Worm (Caenorhabditis elegans) whole organism, late embryonic: ENCODE results near the gene C35D10.7.

ENCODE experiments used
- C08G9.2 ChIP-seq: sonication (generic microtip); optimal IDR thresholded peaks from 2 replicates; lab custom pipeline; 2016; ENCODE audit warnings: mild to moderate bottlenecking, missing genetic modification characterization, moderate library complexity, missing compliant biosample characterization
- F13H6.1 ChIP-seq: sonication (generic microtip); optimal IDR thresholded peaks from 2 replicates; lab custom pipeline; 2016; ENCODE audit warnings: missing genetic modification characterization, missing compliant biosample characterization
- K09A11.1 ChIP-seq: sonication (generic microtip); optimal IDR thresholded peaks from 2 replicates; lab custom pipeline; 2017; ENCODE audit warnings: antibody characterized with exemption, mild to moderate bottlenecking, missing genetic modification characterization, missing compliant biosample characterization; ENCODE audit not compliant: insufficient read depth
- Y22D7AL.16 ChIP-seq: sonication (generic microtip); optimal IDR thresholded peaks from 2 replicates; lab custom pipeline; 2016; ENCODE audit warnings: missing genetic modification characterization, missing compliant biosample characterization
- ahr-1 ChIP-seq: sonication (generic microtip); optimal IDR thresholded peaks from 2 replicates; lab custom pipeline; 2016; ENCODE audit warnings: missing genetic modification characterization, missing compliant biosample characterization
- ama-1 ChIP-seq: fragments of 150-350 bp; optimal IDR thresholded peaks from 2 replicates; lab custom pipeline; 2014
- ceh-18 ChIP-seq: sonication (generic microtip); optimal IDR thresholded peaks from 2 replicates; lab custom pipeline; 2016; ENCODE audit warnings: missing genetic modification characterization, missing compliant biosample characterization
- ceh-19 ChIP-seq: fragments of 200-800 bp; sonication (Bioruptor generic); optimal IDR thresholded peaks from 2 replicates; lab custom pipeline; 2018; ENCODE audit warnings: mild to moderate bottlenecking, missing genetic modification characterization, missing compliant biosample characterization
- ceh-22 ChIP-seq: sonication (generic microtip); optimal IDR thresholded peaks from 2 replicates; lab custom pipeline; 2017; ENCODE audit warnings: missing biosample characterization, missing genetic modification characterization
- ceh-24 ChIP-seq: sonication (generic microtip); optimal IDR thresholded peaks from 2 replicates; lab custom pipeline; 2016; ENCODE audit warnings: mild to moderate bottlenecking, missing genetic modification characterization, missing compliant biosample characterization
- ceh-30 ChIP-seq: fragments of 150-350 bp; optimal IDR thresholded peaks from 2 replicates; lab custom pipeline; 2014; ENCODE audit warnings: missing biosample characterization, missing genetic modification characterization
- ceh-31 ChIP-seq: sonication (generic microtip); optimal IDR thresholded peaks from 2 replicates; lab custom pipeline; 2016; ENCODE audit warnings: missing genetic modification characterization, missing compliant biosample characterization
- ceh-34 ChIP-seq: sonication (generic microtip); optimal IDR thresholded peaks from 2 replicates; lab custom pipeline; 2016; ENCODE audit warnings: mild to moderate bottlenecking, missing genetic modification characterization, missing compliant biosample characterization
- ceh-45 ChIP-seq: fragments of 200-800 bp; sonication (Bioruptor generic); IDR thresholded peaks from 2 replicates; pipeline ENCODE4 v1.3.6; 2022; ENCODE audit warnings: missing genetic modification reagents, missing genetic modification characterization, missing compliant biosample characterization
- ceh-6 ChIP-seq: fragments of 200-800 bp; sonication (Bioruptor generic); optimal IDR thresholded peaks from 2 replicates; lab custom pipeline; 2018; ENCODE audit warnings: mild to moderate bottlenecking, missing genetic modification characterization, missing compliant biosample characterization
- ceh-9 ChIP-seq: sonication (generic microtip); optimal IDR thresholded peaks from 2 replicates; lab custom pipeline; 2016; ENCODE audit warnings: mild to moderate bottlenecking, missing genetic modification characterization, inconsistent platforms, missing compliant biosample characterization
- che-1 ChIP-seq: sonication (generic microtip); optimal IDR thresholded peaks from 2 replicates; lab custom pipeline; 2016; ENCODE audit warnings: mild to moderate bottlenecking, missing genetic modification characterization, missing compliant biosample characterization
- dmd-4 ChIP-seq: sonication (generic microtip); optimal IDR thresholded peaks from 2 replicates; lab custom pipeline; 2016; ENCODE audit warnings: borderline replicate concordance, missing genetic modification characterization, missing compliant biosample characterization
- elt-2 ChIP-seq: sonication (generic microtip); optimal IDR thresholded peaks from 2 replicates; lab custom pipeline; 2016; ENCODE audit warnings: missing genetic modification reagents, missing genetic modification characterization, missing compliant biosample characterization
- fax-1 ChIP-seq: sonication (generic microtip); optimal IDR thresholded peaks from 2 replicates; lab custom pipeline; 2016; ENCODE audit warnings: missing genotype, missing genetic modification characterization, missing compliant biosample characterization
- fkh-10 ChIP-seq: fragments of 150-350 bp; optimal IDR thresholded peaks from 2 replicates; lab custom pipeline; 2014; ENCODE audit warnings: missing biosample characterization, missing genetic modification reagents, missing genetic modification characterization
- fkh-6 ChIP-seq: sonication (generic microtip); optimal IDR thresholded peaks from 2 replicates; lab custom pipeline; 2016; ENCODE audit warnings: missing genetic modification characterization, missing compliant biosample characterization
- gmeb-2 ChIP-seq: sonication (generic microtip); optimal IDR thresholded peaks from 2 replicates; lab custom pipeline; 2016; ENCODE audit warnings: missing genetic modification characterization, inconsistent platforms, missing compliant biosample characterization
- hlh-8 ChIP-seq: sonication (generic microtip); optimal IDR thresholded peaks from 2 replicates; lab custom pipeline; 2016; ENCODE audit warnings: missing genotype, missing genetic modification characterization, missing compliant biosample characterization
- lin-11 ChIP-seq: fragments of 200-800 bp; sonication (Bioruptor generic); optimal IDR thresholded peaks from 2 replicates; lab custom pipeline; 2018; ENCODE audit warnings: mild to moderate bottlenecking, missing genetic modification characterization, missing compliant biosample characterization
- madf-2 ChIP-seq: sonication (generic microtip); optimal IDR thresholded peaks from 2 replicates; lab custom pipeline; 2017; ENCODE audit warnings: missing genetic modification characterization, missing compliant biosample characterization
- mec-3 ChIP-seq: sonication (generic microtip); optimal IDR thresholded peaks from 2 replicates; lab custom pipeline; 2016; ENCODE audit warnings: borderline replicate concordance, missing genetic modification characterization, missing compliant biosample characterization
- nfya-1 ChIP-seq: sonication (generic microtip); optimal IDR thresholded peaks from 2 replicates; lab custom pipeline; 2017; ENCODE audit warnings: missing genetic modification characterization, mild to moderate bottlenecking, missing compliant biosample characterization, antibody characterized with exemption, moderate library complexity
- nhr-11 ChIP-seq: fragments of 150-350 bp; optimal IDR thresholded peaks from 2 replicates; lab custom pipeline; 2014; ENCODE audit warnings: missing biosample characterization, missing genetic modification characterization
- pag-3 ChIP-seq: sonication (generic microtip); optimal IDR thresholded peaks from 2 replicates; lab custom pipeline; 2016; ENCODE audit warnings: missing compliant biosample characterization, missing genetic modification characterization, borderline replicate concordance
- pat-9 ChIP-seq: fragments of 200-800 bp; sonication (Bioruptor generic); optimal IDR thresholded peaks from 2 replicates; lab custom pipeline; 2018; ENCODE audit warnings: mild to moderate bottlenecking, missing genetic modification characterization, moderate library complexity, missing compliant biosample characterization
- pha-2 ChIP-seq: sonication (generic microtip); optimal IDR thresholded peaks from 2 replicates; lab custom pipeline; 2017; ENCODE audit warnings: mild to moderate bottlenecking, missing genetic modification characterization, missing compliant biosample characterization
- pha-4 ChIP-seq: fragments of 150-350 bp; optimal IDR thresholded peaks from 2 replicates; lab custom pipeline; 2018; ENCODE audit warnings: missing biosample characterization, missing genetic modification reagents, missing genetic modification characterization
- pqm-1 ChIP-seq: sonication (generic microtip); optimal IDR thresholded peaks from 2 replicates; lab custom pipeline; 2016; ENCODE audit warnings: missing genetic modification characterization, missing compliant biosample characterization
- pros-1 ChIP-seq: fragments of 150-350 bp; optimal IDR thresholded peaks from 2 replicates; lab custom pipeline; 2014; ENCODE audit warnings: missing biosample characterization, missing genetic modification reagents, missing genetic modification characterization
- ref-2 ChIP-seq: sonication (generic microtip); optimal IDR thresholded peaks from 2 replicates; lab custom pipeline; 2016; ENCODE audit warnings: missing genetic modification characterization, missing compliant biosample characterization
- sdc-2 ChIP-seq: sonication (generic microtip); optimal IDR thresholded peaks from 2 replicates; lab custom pipeline; 2016; ENCODE audit warnings: missing genotype, missing genetic modification characterization, missing compliant biosample characterization
- sox-2 ChIP-seq: fragments of 200-800 bp; sonication (Bioruptor generic); IDR thresholded peaks from 2 replicates; pipeline ENCODE4 v1.3.6; 2022; ENCODE audit warnings: missing genetic modification reagents, missing genetic modification characterization, missing compliant biosample characterization
- sox-4 ChIP-seq: sonication (generic microtip); optimal IDR thresholded peaks from 2 replicates; lab custom pipeline; 2017; ENCODE audit warnings: mild to moderate bottlenecking, missing genetic modification characterization, inconsistent platforms, missing compliant biosample characterization
- syd-9 ChIP-seq: sonication (generic microtip); optimal IDR thresholded peaks from 2 replicates; lab custom pipeline; 2016; ENCODE audit warnings: mild to moderate bottlenecking, missing genetic modification characterization, moderate library complexity, missing compliant biosample characterization
- tbx-7 ChIP-seq: sonication (generic microtip); optimal IDR thresholded peaks from 2 replicates; lab custom pipeline; 2016; ENCODE audit warnings: missing genotype, missing genetic modification characterization, missing compliant biosample characterization
- ttx-3 ChIP-seq: sonication (generic microtip); optimal IDR thresholded peaks from 2 replicates; lab custom pipeline; 2016; ENCODE audit warnings: missing genetic modification reagents, missing genetic modification characterization, missing compliant biosample characterization
- unc-42 ChIP-seq: sonication (generic microtip); optimal IDR thresholded peaks from 2 replicates; lab custom pipeline; 2016; ENCODE audit warnings: missing genotype, missing genetic modification characterization, missing compliant biosample characterization
- unc-55 ChIP-seq: sonication (generic microtip); optimal IDR thresholded peaks from 2 replicates; lab custom pipeline; 2017; ENCODE audit warnings: missing biosample characterization, missing genetic modification reagents, missing genetic modification characterization
- zip-5 ChIP-seq: sonication (generic microtip); optimal IDR thresholded peaks from 2 replicates; lab custom pipeline; 2016; ENCODE audit warnings: missing genetic modification characterization, missing compliant biosample characterization
- ztf-16 ChIP-seq: sonication (generic microtip); optimal IDR thresholded peaks from 2 replicates; lab custom pipeline; 2017; ENCODE audit warnings: missing genetic modification characterization, missing compliant biosample characterization

The C35D10.7 gene

DNA sequence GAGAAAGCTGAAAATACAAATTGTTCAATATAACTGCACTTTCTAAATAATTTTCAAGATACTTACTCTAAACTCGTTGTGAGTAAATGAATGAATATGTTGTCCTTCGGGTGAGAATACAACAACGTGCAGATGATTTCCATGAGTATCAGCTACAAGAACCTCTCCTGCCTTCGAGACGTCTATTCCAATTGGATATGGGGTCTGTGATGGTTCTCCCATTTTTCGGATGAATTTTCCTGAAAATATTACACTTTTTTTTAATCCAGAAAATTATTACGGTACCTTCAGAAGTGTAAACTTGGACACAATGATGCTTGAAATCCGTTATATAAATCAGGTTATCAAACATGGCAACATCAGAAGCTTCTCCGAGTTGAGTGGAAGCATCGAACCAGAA is 39.3 kb downstream of the C35D10.7 start:
- TF ChIP-seq ceh-34 (no peak), sox-2 (GFP tag; lab: Robert Waterston, UW) (no peak), ceh-19 (GFP tag; lab: Kevin White, UChicago) (no peak), fax-1 (tag; lab: Kevin White, UChicago) (no peak), C08G9.2 (tag; lab: Kevin White, UChicago) (no peak), tbx-7 (tag; lab: Kevin White, UChicago) (no peak), K09A11.1 (no peak), ceh-9 (tag; lab: Kevin White, UChicago) (no peak), sdc-2 (tag; lab: Kevin White, UChicago) (no peak), ceh-45 (GFP tag; lab: Robert Waterston, UW) (no peak), fkh-10 (no peak)

ce11 chrIII:4899035-4899578 is 43.1 kb downstream of the C35D10.7 start, which contains the start of gene nhl-2:
nhl-2 (minus strand) TSS chrIII:4899085.
- TF ChIP-seq nhr-11 (tag; lab: Kevin White, UChicago) (no peak), hlh-8 (no peak), lin-11 (no peak), pat-9 (tag; lab: Kevin White, UChicago) (no peak), unc-55 (GFP tag; lab: Kevin White, UChicago) (no peak)

- peak; percentile 92 for TF ChIP-seq pros-1 (tag; lab: Kevin White, UChicago)
- TF ChIP-seq ceh-45 (GFP tag; lab: Robert Waterston, UW) = no peak
- no peak for TF ChIP-seq che-1 (tag; lab: Kevin White, UChicago)
- peak; percentile 85 for TF ChIP-seq dmd-4
- no peak; the same call in 1 of the 2 replicates for TF ChIP-seq sox-2 (GFP tag; lab: Robert Waterston, UW)
- no peak for TF ChIP-seq mec-3 (tag; lab: Kevin White, UChicago)
- TF ChIP-seq syd-9 (tag; lab: Kevin White, UChicago) = peak; percentile 70
- no peak for TF ChIP-seq zip-5
- TF ChIP-seq ceh-30 (tag; lab: Kevin White, UChicago) = peak; percentile 5
- no peak for TF ChIP-seq ama-1 (lab: Kevin White, UChicago)
- no peak for TF ChIP-seq ceh-24
- no peak for TF ChIP-seq Y22D7AL.16 (tag; lab: Kevin White, UChicago)
- peak; percentile 40 for TF ChIP-seq hlh-8
- TF ChIP-seq madf-2 (tag; lab: Kevin White, UChicago) = peak; percentile 63
- TF ChIP-seq nhr-11 (tag; lab: Kevin White, UChicago) = no peak
- no peak for TF ChIP-seq pag-3 (tag; lab: Kevin White, UChicago)
- no peak for TF ChIP-seq pha-4
- TF ChIP-seq ahr-1 (tag; lab: Kevin White, UChicago) = peak; percentile 4
- TF ChIP-seq ceh-6 = peak; percentile 53
- peak; percentile 54 for TF ChIP-seq fkh-6
- no peak for TF ChIP-seq fax-1 (tag; lab: Kevin White, UChicago)
- TF ChIP-seq pha-2 (tag; lab: Kevin White, UChicago) = peak; percentile 43
- TF ChIP-seq F13H6.1 (tag; lab: Kevin White, UChicago) = peak; percentile 89
- no peak for TF ChIP-seq lin-11
- peak; percentile 41 for TF ChIP-seq ceh-22 (tag; lab: Kevin White, UChicago)
- TF ChIP-seq gmeb-2 = peak; percentile 10
- peak; percentile 95 for TF ChIP-seq ceh-34
- TF ChIP-seq elt-2 (tag; lab: Kevin White, UChicago) = peak; percentile 70
- peak; percentile 96 for TF ChIP-seq ref-2 (tag; lab: Kevin White, UChicago)
- peak; percentile 97 for TF ChIP-seq nfya-1 (tag; lab: Kevin White, UChicago)
- peak; percentile 15 for TF ChIP-seq ztf-16 (tag; lab: Kevin White, UChicago)
- TF ChIP-seq C08G9.2 (tag; lab: Kevin White, UChicago) = peak; percentile 60
- peak; percentile 89 for TF ChIP-seq unc-42 (tag; lab: Kevin White, UChicago)
- TF ChIP-seq ceh-31 (tag; lab: Kevin White, UChicago) = peak; percentile 98
- peak; percentile 94 for TF ChIP-seq unc-55 (GFP tag; lab: Kevin White, UChicago)
- no peak for TF ChIP-seq ttx-3
- peak; percentile 52 for TF ChIP-seq tbx-7 (tag; lab: Kevin White, UChicago)
- no peak for TF ChIP-seq sox-4 (tag; lab: Kevin White, UChicago)
- peak; percentile 77 for TF ChIP-seq pqm-1 (tag; lab: Kevin White, UChicago)
- TF ChIP-seq ceh-18 (tag; lab: Kevin White, UChicago) = peak; percentile 99
These were observed 43.7 kb downstream of the C35D10.7 start for ce11 chrIII:4899728-4900127.
